Worm (Caenorhabditis elegans) whole organism, L1 larva: ENCODE data around the gene dmd-10.

Experiments used
- egl-27 ChIP-seq, 2 experiments: fragments of 150-350 bp in 1 of 2; sonication (generic microtip); optimal IDR thresholded peaks; 3 replicates each; lab custom pipeline; 2017 to 2018; ENCODE audit warnings: missing biosample characterization in 2 of 2, missing genetic modification characterization in 2 of 2, missing genetic modification reagents in 2 of 2
- elt-3 ChIP-seq, 6 experiments: fragments of 150-350 bp in 1 of 6; sonication (generic microtip); optimal IDR thresholded peaks; 2 replicates each; lab custom pipeline; 2017 to 2018; ENCODE audit warnings: missing biosample characterization in 6 of 6, missing genetic modification characterization in 6 of 6, inconsistent platforms in 1 of 6
- hpl-2 ChIP-seq: fragments of 150-350 bp; optimal IDR thresholded peaks from 2 replicates; lab custom pipeline; 2014; ENCODE audit warnings: missing biosample characterization, missing genetic modification reagents, missing genetic modification characterization
- lin-13 ChIP-seq: fragments of 150-350 bp; optimal IDR thresholded peaks from 2 replicates; lab custom pipeline; 2014; ENCODE audit warnings: missing biosample characterization, missing genetic modification reagents, missing genetic modification characterization
- nhr-12 ChIP-seq: sonication (generic microtip); optimal IDR thresholded peaks from 2 replicates; lab custom pipeline; 2017; ENCODE audit warnings: missing biosample characterization, missing genetic modification characterization
- unc-62 ChIP-seq: fragments of 150-350 bp; optimal IDR thresholded peaks from 2 replicates; lab custom pipeline; 2014; ENCODE audit warnings: missing biosample characterization, missing genetic modification reagents, missing genetic modification characterization
- ztf-11 ChIP-seq, 2 experiments: sonication (generic microtip); optimal IDR thresholded peaks; 2 replicates each; lab custom pipeline; 2016 to 2017; ENCODE audit warnings: missing genetic modification characterization in 2 of 2, missing biosample characterization in 1 of 2, missing compliant biosample characterization in 1 of 2

- TF ChIP-seq nhr-12 (no peak), unc-62 (GFP tag; lab: Kevin White, UChicago) (no peak), egl-27 (tag; optimal IDR thresholded peaks at IDR 0.05; lab: Kevin White, UChicago) (no peak), lin-13 (no peak), hpl-2 (GFP tag; lab: Kevin White, UChicago) (no peak), ztf-11 (tag; optimal IDR thresholded peaks at IDR 0.05; lab: Kevin White, UChicago) (no peak), elt-3 (tag; optimal IDR thresholded peaks at IDR 0.05; lab: Kevin White, UChicago) (no peak)
These were observed 15.3 kb downstream of the dmd-10 start for ce11 chrV:13221066-13221465.
